Worm (Caenorhabditis elegans): ENCODE measurements around the gene srb-11.

Gene srb-11

ce11 chrIII:6452683-6453082 lies 40.0 kb downstream of the srb-11 start:
- peak; percentile 24 for TF ChIP-seq lsy-2 (tag; optimal IDR thresholded peaks at IDR 0.05)
- TF ChIP-seq unc-62 (GFP tag; optimal IDR thresholded peaks at IDR 0.05), result no peak
- TF ChIP-seq lin-32 (GFP tag; optimal IDR thresholded peaks at IDR 0.05), result no peak
- TF ChIP-seq ceh-39 (tag; optimal IDR thresholded peaks at IDR 0.05), result peak; percentile 47
- peak; percentile 63 for TF ChIP-seq hlh-1 (tag; optimal IDR thresholded peaks at IDR 0.05)
- peak; percentile 17 for TF ChIP-seq lin-13 (tag; optimal IDR thresholded peaks at IDR 0.05)
- peak; percentile 65 for TF ChIP-seq mep-1 (tag; optimal IDR thresholded peaks at IDR 0.05)
- TF ChIP-seq nhr-76 (tag; optimal IDR thresholded peaks at IDR 0.05), result no peak

- TF ChIP-seq ceh-43 (GFP tag; optimal IDR thresholded peaks at IDR 0.05), result no peak
- TF ChIP-seq unc-39 (tag; optimal IDR thresholded peaks at IDR 0.05), result no peak
- TF ChIP-seq lin-32 (GFP tag; optimal IDR thresholded peaks at IDR 0.05), result no peak
- TF ChIP-seq cnd-1 (tag; optimal IDR thresholded peaks at IDR 0.05), result no peak
- no peak for TF ChIP-seq pha-4 (tag; optimal IDR thresholded peaks at IDR 0.05)
- no peak for TF ChIP-seq lsy-2 (tag; optimal IDR thresholded peaks at IDR 0.05)
- no peak for TF ChIP-seq mep-1 (tag; optimal IDR thresholded peaks at IDR 0.05)
- no peak for TF ChIP-seq tbx-8 (GFP tag; optimal IDR thresholded peaks at IDR 0.05)
- no peak for TF ChIP-seq ztf-11 (tag; optimal IDR thresholded peaks at IDR 0.05)
- TF ChIP-seq zip-8 (tag; optimal IDR thresholded peaks at IDR 0.05), result no peak
- no peak for TF ChIP-seq blmp-1 (tag; optimal IDR thresholded peaks at IDR 0.05)
- TF ChIP-seq ceh-39 (tag; optimal IDR thresholded peaks at IDR 0.05), result no peak
- TF ChIP-seq nhr-2 (tag; optimal IDR thresholded peaks at IDR 0.05), result no peak
- no peak for TF ChIP-seq mab-5 (tag; optimal IDR thresholded peaks at IDR 0.05)
- TF ChIP-seq ham-2 (GFP tag; optimal IDR thresholded peaks at IDR 0.05), result no peak
- TF ChIP-seq M03D4.4 (tag; optimal IDR thresholded peaks at IDR 0.05), result no peak
- no peak for TF ChIP-seq sptf-1 (tag; optimal IDR thresholded peaks at IDR 0.05)
- TF ChIP-seq nhr-237 (tag; optimal IDR thresholded peaks at IDR 0.05), result no peak
- no peak for TF ChIP-seq snpc-4 (tag; optimal IDR thresholded peaks at IDR 0.05)
- TF ChIP-seq hlh-1 (tag; optimal IDR thresholded peaks at IDR 0.05), result no peak
Measured at ce11 chrIII:6452278-6452677, 40.4 kb downstream of the srb-11 start, which contains the start of gene set-1. Gene set-1, minus strand, starts transcription at chrIII:6452378.

- no peak for TF ChIP-seq lin-13 (tag; optimal IDR thresholded peaks at IDR 0.05)
- no peak for TF ChIP-seq tbx-8 (GFP tag; optimal IDR thresholded peaks at IDR 0.05)
- TF ChIP-seq ces-1 (GFP tag; optimal IDR thresholded peaks at IDR 0.05), result no peak
- TF ChIP-seq nhr-76 (tag; optimal IDR thresholded peaks at IDR 0.05), result no peak
- TF ChIP-seq flh-1 (GFP tag; optimal IDR thresholded peaks at IDR 0.05), result no peak
- no peak for TF ChIP-seq elt-1 (tag; optimal IDR thresholded peaks at IDR 0.05; ENCODE audit: borderline replicate concordance, insufficient read depth)
- TF ChIP-seq mls-2 (tag; optimal IDR thresholded peaks at IDR 0.05), result no peak
- TF ChIP-seq nhr-28 (tag; optimal IDR thresholded peaks at IDR 0.05), result no peak
Measured at ce11 chrIII:6450596-6450995, 42.1 kb downstream of the srb-11 start, which contains the start of gene T26A5.6. Gene T26A5.6, minus strand, starts transcription at chrIII:6450696.

- TF ChIP-seq mls-2 (tag; optimal IDR thresholded peaks at IDR 0.05) (no peak), sem-2 (GFP tag; optimal IDR thresholded peaks at IDR 0.05) (no peak), lsy-2 (tag; optimal IDR thresholded peaks at IDR 0.05) (no peak), hlh-1 (tag; optimal IDR thresholded peaks at IDR 0.05) (no peak), sptf-1 (tag; optimal IDR thresholded peaks at IDR 0.05) (no peak), lin-32 (GFP tag; optimal IDR thresholded peaks at IDR 0.05) (no peak), bed-3 (GFP tag; optimal IDR thresholded peaks at IDR 0.05) (no peak), ceh-43 (GFP tag; optimal IDR thresholded peaks at IDR 0.05) (no peak), ztf-11 (tag; optimal IDR thresholded peaks at IDR 0.05) (no peak), ceh-39 (tag; optimal IDR thresholded peaks at IDR 0.05) (no peak), cnd-1 (tag; optimal IDR thresholded peaks at IDR 0.05) (no peak), unc-39 (tag; optimal IDR thresholded peaks at IDR 0.05) (no peak)
Measured at ce11 chrIII:6449854-6450253, 42.9 kb downstream of the srb-11 start.

- TF ChIP-seq ceh-83 (GFP tag; optimal IDR thresholded peaks at IDR 0.05) (no peak), mls-2 (tag; optimal IDR thresholded peaks at IDR 0.05) (no peak), nhr-237 (tag; optimal IDR thresholded peaks at IDR 0.05) (peak; percentile 10), M03D4.4 (tag; optimal IDR thresholded peaks at IDR 0.05) (no peak), ceh-43 (GFP tag; optimal IDR thresholded peaks at IDR 0.05) (no peak), elt-3 (tag; optimal IDR thresholded peaks at IDR 0.05) (no peak), lsy-2 (tag; optimal IDR thresholded peaks at IDR 0.05) (no peak), bed-3 (GFP tag; optimal IDR thresholded peaks at IDR 0.05) (no peak), hlh-1 (tag; optimal IDR thresholded peaks at IDR 0.05) (peak; percentile 75), nhr-28 (tag; optimal IDR thresholded peaks at IDR 0.05) (no peak), pha-4 (tag; optimal IDR thresholded peaks at IDR 0.05) (no peak), ztf-11 (tag; optimal IDR thresholded peaks at IDR 0.05) (no peak), zip-8 (tag; optimal IDR thresholded peaks at IDR 0.05) (peak; percentile 27)
Measured at ce11 chrIII:6447521-6447920, 45.2 kb downstream of the srb-11 start.
